Fruit fly (Drosophila melanogaster): ENCODE results near the gene gdl-ORF39.

Gene gdl-ORF39

DNA sequence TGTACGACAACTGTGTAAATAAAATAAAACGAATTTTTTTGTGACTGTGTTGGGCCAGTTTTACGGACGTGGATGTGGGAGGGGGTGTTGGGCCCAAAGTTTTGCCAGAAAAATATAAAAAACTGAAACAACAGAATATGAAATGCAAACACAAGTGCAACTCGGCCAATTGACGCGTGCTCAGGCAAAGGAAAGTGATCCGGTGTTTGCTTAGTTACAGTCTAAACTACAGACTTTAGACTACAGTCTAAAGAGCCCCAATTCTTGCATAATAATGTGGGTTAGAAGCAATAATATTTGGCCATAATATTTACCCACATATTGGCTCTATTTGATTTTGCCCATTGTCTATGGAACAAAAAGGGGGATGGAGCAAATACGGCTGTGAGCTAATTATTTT lies 39.6 kb downstream of the gdl-ORF39 start (continued):
- TF ChIP-seq eve (GFP tag; optimal IDR thresholded peaks at IDR 0.05) (no peak), Lhr (GFP tag; optimal IDR thresholded peaks at IDR 0.05) (no peak), CG10543 (GFP tag; optimal IDR thresholded peaks at IDR 0.05) (peak; percentile 54), Ssrp (tag; optimal IDR thresholded peaks at IDR 0.05) (no peak), CG11504 (tag; optimal IDR thresholded peaks at IDR 0.05) (no peak), Drgx (GFP tag; IDR thresholded peaks at IDR 0.05) (no peak), MTF-1 (GFP tag; optimal IDR thresholded peaks at IDR 0.05; ENCODE audit: borderline replicate concordance) (no peak), CG13894 (tag; optimal IDR thresholded peaks at IDR 0.05) (peak; percentile 19), ato (GFP tag; IDR thresholded peaks at IDR 0.05; ENCODE audit: partially characterized antibody) (no peak), CG15073 (GFP tag; optimal IDR thresholded peaks at IDR 0.05) (no peak), ems (GFP tag; optimal IDR thresholded peaks at IDR 0.05) (no peak), Blimp-1 (GFP tag; optimal IDR thresholded peaks at IDR 0.05) (no peak), CG15514 (GFP tag; optimal IDR thresholded peaks at IDR 0.05) (peak; percentile 48), Fer1 (GFP tag; optimal IDR thresholded peaks at IDR 0.05) (peak; percentile 56), CG10209 (GFP tag; optimal IDR thresholded peaks at IDR 0.05) (peak; percentile 45)

- TF ChIP-seq CG18476 (GFP tag; optimal IDR thresholded peaks at IDR 0.05) = no peak
- peak; percentile 6 for TF ChIP-seq unpg (GFP tag; optimal IDR thresholded peaks at IDR 0.05)
- TF ChIP-seq vvl (GFP tag; IDR thresholded peaks at IDR 0.05) = peak; percentile 34; the same call in 1 of the 2 replicates
- peak; percentile 47 for TF ChIP-seq Neu2 (GFP tag; optimal IDR thresholded peaks at IDR 0.05; ENCODE audit: borderline replicate concordance)
- peak; percentile 70; the same call in 1 of the 3 replicates for TF ChIP-seq CG6791 (GFP tag; IDR thresholded peaks at IDR 0.05; ENCODE audit: partially characterized antibody)
- peak; percentile 26 for TF ChIP-seq Myb (GFP tag; optimal IDR thresholded peaks at IDR 0.05)
- no peak for TF ChIP-seq maf-S (GFP tag; optimal IDR thresholded peaks at IDR 0.05)
- TF ChIP-seq CG14710 (tag; optimal IDR thresholded peaks at IDR 0.05) = peak; percentile 81
- TF ChIP-seq HmgD (GFP tag; optimal IDR thresholded peaks at IDR 0.05) = peak; percentile 91
- peak; percentile 17 for TF ChIP-seq CG15601 (tag; optimal IDR thresholded peaks at IDR 0.05)
- peak; percentile 41 for TF ChIP-seq CG10267 (tag; optimal IDR thresholded peaks at IDR 0.05)
- peak; percentile 92 for TF ChIP-seq YL-1 (GFP tag; optimal IDR thresholded peaks at IDR 0.05)
- peak; percentile 99 for TF ChIP-seq MESR4 (GFP tag; optimal IDR thresholded peaks at IDR 0.05)
- no peak for TF ChIP-seq ham (GFP tag; IDR thresholded peaks at IDR 0.05)
- TF ChIP-seq CG32767 (GFP tag; IDR thresholded peaks at IDR 0.05) = no peak
- peak; percentile 61 for TF ChIP-seq CTCF (GFP tag; optimal IDR thresholded peaks at IDR 0.05)
- TF ChIP-seq CG10147 (GFP tag; optimal IDR thresholded peaks at IDR 0.05) = peak; percentile 38
- TF ChIP-seq CG12942 (GFP tag; optimal IDR thresholded peaks at IDR 0.05) = no peak
- TF ChIP-seq CG2120 (GFP tag; optimal IDR thresholded peaks at IDR 0.05) = peak; percentile 11
- peak; percentile 38 for TF ChIP-seq Jarid2 (GFP tag; optimal IDR thresholded peaks at IDR 0.05)
- TF ChIP-seq chm (GFP tag; IDR thresholded peaks at IDR 0.05) = no peak; the same call in 1 of the 2 replicates
- peak; percentile 61 for TF ChIP-seq CG10431 (GFP tag; optimal IDR thresholded peaks at IDR 0.05)
- peak in 1 of 2 experiments; percentile 26 for TF ChIP-seq crp (GFP tag; optimal IDR thresholded peaks at IDR 0.05)
- peak; percentile 95; the same call in 2 of the 4 replicates for TF ChIP-seq chinmo (GFP tag; IDR thresholded peaks at IDR 0.05; ENCODE audit: partially characterized antibody)
- peak; percentile 17 for TF ChIP-seq Ets97D (GFP tag; optimal IDR thresholded peaks at IDR 0.05)
- no peak for TF ChIP-seq Dip2 (GFP tag; IDR thresholded peaks at IDR 0.05)
- no peak for TF ChIP-seq chn (GFP tag; optimal IDR thresholded peaks at IDR 0.05)
- TF ChIP-seq Aef1 (GFP tag; IDR thresholded peaks at IDR 0.05) = peak; percentile 70
- TF ChIP-seq knrl (GFP tag; IDR thresholded peaks at IDR 0.05; ENCODE audit: partially characterized antibody) = peak; percentile 52; the same call in 2 of the 3 replicates
- peak; percentile 17 for TF ChIP-seq wek (GFP tag; optimal IDR thresholded peaks at IDR 0.05)
- TF ChIP-seq CG1792 (GFP tag; optimal IDR thresholded peaks at IDR 0.05) = no peak
- TF ChIP-seq esg (GFP tag; conservative IDR thresholded peaks at IDR 0.05) = no peak
- peak; percentile 66 for TF ChIP-seq trem (tag; optimal IDR thresholded peaks at IDR 0.05)
Observed at dm6 chr3L:15553993-15554644, 44.9 kb downstream of the gdl-ORF39 start, which contains the start of gene AGO2. TSS of gene AGO2 (plus strand) at chr3L:15554113.

Data from whole organism, embryonic.